Worm (Caenorhabditis elegans) whole organism, late embryonic: Measurements from ENCODE around the gene F11F1.1.
"Not testable (repeated sequence)": the region's sequence is repeated elsewhere in the genome, so short reads cannot be mapped to it uniquely, and the experiment has no call there.

ENCODE experiments used
- C08G9.2 ChIP-seq: sonication (generic microtip); optimal IDR thresholded peaks from 2 replicates; lab custom pipeline; 2016; ENCODE audit warnings: mild to moderate bottlenecking, missing genetic modification characterization, moderate library complexity, missing compliant biosample characterization
- C38D4.7 ChIP-seq: fragments of 200-800 bp; sonication (Bioruptor generic); optimal IDR thresholded peaks from 2 replicates; lab custom pipeline; 2018; ENCODE audit warnings: mild to moderate bottlenecking, missing genetic modification characterization, moderate library complexity, missing compliant biosample characterization
- F13H6.1 ChIP-seq: sonication (generic microtip); optimal IDR thresholded peaks from 2 replicates; lab custom pipeline; 2016; ENCODE audit warnings: missing genetic modification characterization, missing compliant biosample characterization
- K09A11.1 ChIP-seq: sonication (generic microtip); optimal IDR thresholded peaks from 2 replicates; lab custom pipeline; 2017; ENCODE audit warnings: antibody characterized with exemption, mild to moderate bottlenecking, missing genetic modification characterization, missing compliant biosample characterization; ENCODE audit not compliant: insufficient read depth
- ahr-1 ChIP-seq: sonication (generic microtip); optimal IDR thresholded peaks from 2 replicates; lab custom pipeline; 2016; ENCODE audit warnings: missing genetic modification characterization, missing compliant biosample characterization
- ceh-14 ChIP-seq: sonication (generic microtip); optimal IDR thresholded peaks from 2 replicates; lab custom pipeline; 2016; ENCODE audit warnings: missing genotype, missing genetic modification characterization, missing compliant biosample characterization
- ceh-19 ChIP-seq: fragments of 200-800 bp; sonication (Bioruptor generic); optimal IDR thresholded peaks from 2 replicates; lab custom pipeline; 2018; ENCODE audit warnings: mild to moderate bottlenecking, missing genetic modification characterization, missing compliant biosample characterization
- ceh-22 ChIP-seq: sonication (generic microtip); optimal IDR thresholded peaks from 2 replicates; lab custom pipeline; 2017; ENCODE audit warnings: missing biosample characterization, missing genetic modification characterization
- ceh-24 ChIP-seq: sonication (generic microtip); optimal IDR thresholded peaks from 2 replicates; lab custom pipeline; 2016; ENCODE audit warnings: mild to moderate bottlenecking, missing genetic modification characterization, missing compliant biosample characterization
- ceh-31 ChIP-seq: sonication (generic microtip); optimal IDR thresholded peaks from 2 replicates; lab custom pipeline; 2016; ENCODE audit warnings: missing genetic modification characterization, missing compliant biosample characterization
- ceh-48 ChIP-seq: sonication (generic microtip); optimal IDR thresholded peaks from 2 replicates; lab custom pipeline; 2016; ENCODE audit warnings: missing genetic modification characterization, inconsistent platforms, missing compliant biosample characterization
- ceh-6 ChIP-seq: fragments of 200-800 bp; sonication (Bioruptor generic); optimal IDR thresholded peaks from 2 replicates; lab custom pipeline; 2018; ENCODE audit warnings: mild to moderate bottlenecking, missing genetic modification characterization, missing compliant biosample characterization
- ceh-9 ChIP-seq: sonication (generic microtip); optimal IDR thresholded peaks from 2 replicates; lab custom pipeline; 2016; ENCODE audit warnings: mild to moderate bottlenecking, missing genetic modification characterization, inconsistent platforms, missing compliant biosample characterization
- che-1 ChIP-seq: sonication (generic microtip); optimal IDR thresholded peaks from 2 replicates; lab custom pipeline; 2016; ENCODE audit warnings: mild to moderate bottlenecking, missing genetic modification characterization, missing compliant biosample characterization
- elt-4 ChIP-seq: sonication (generic microtip); optimal IDR thresholded peaks from 2 replicates; lab custom pipeline; 2016; ENCODE audit warnings: missing genetic modification characterization, missing compliant biosample characterization
- ets-4 ChIP-seq: sonication (generic microtip); optimal IDR thresholded peaks from 2 replicates; lab custom pipeline; 2016; ENCODE audit warnings: missing genetic modification characterization, missing compliant biosample characterization
- eyg-1 ChIP-seq: sonication (generic microtip); optimal IDR thresholded peaks from 2 replicates; lab custom pipeline; 2016; ENCODE audit warnings: missing genotype, missing genetic modification characterization, missing compliant biosample characterization
- gmeb-2 ChIP-seq: sonication (generic microtip); optimal IDR thresholded peaks from 2 replicates; lab custom pipeline; 2016; ENCODE audit warnings: missing genetic modification characterization, inconsistent platforms, missing compliant biosample characterization
- hlh-6 ChIP-seq: sonication (generic microtip); optimal IDR thresholded peaks from 2 replicates; lab custom pipeline; 2016; ENCODE audit warnings: missing genotype, missing genetic modification characterization, missing compliant biosample characterization
- lim-6 ChIP-seq: sonication (generic microtip); optimal IDR thresholded peaks from 2 replicates; lab custom pipeline; 2016; ENCODE audit warnings: missing genetic modification characterization, missing compliant biosample characterization
- lin-11 ChIP-seq: fragments of 200-800 bp; sonication (Bioruptor generic); optimal IDR thresholded peaks from 2 replicates; lab custom pipeline; 2018; ENCODE audit warnings: mild to moderate bottlenecking, missing genetic modification characterization, missing compliant biosample characterization
- madf-2 ChIP-seq: sonication (generic microtip); optimal IDR thresholded peaks from 2 replicates; lab custom pipeline; 2017; ENCODE audit warnings: missing genetic modification characterization, missing compliant biosample characterization
- mec-3 ChIP-seq: sonication (generic microtip); optimal IDR thresholded peaks from 2 replicates; lab custom pipeline; 2016; ENCODE audit warnings: borderline replicate concordance, missing genetic modification characterization, missing compliant biosample characterization
- nhr-11 ChIP-seq: fragments of 150-350 bp; optimal IDR thresholded peaks from 2 replicates; lab custom pipeline; 2014; ENCODE audit warnings: missing biosample characterization, missing genetic modification characterization
- npax-4 ChIP-seq: sonication (generic microtip); optimal IDR thresholded peaks from 2 replicates; lab custom pipeline; 2016; ENCODE audit warnings: missing genetic modification characterization, missing compliant biosample characterization
- pag-3 ChIP-seq: sonication (generic microtip); optimal IDR thresholded peaks from 2 replicates; lab custom pipeline; 2016; ENCODE audit warnings: missing compliant biosample characterization, missing genetic modification characterization, borderline replicate concordance
- pat-9 ChIP-seq: fragments of 200-800 bp; sonication (Bioruptor generic); optimal IDR thresholded peaks from 2 replicates; lab custom pipeline; 2018; ENCODE audit warnings: mild to moderate bottlenecking, missing genetic modification characterization, moderate library complexity, missing compliant biosample characterization
- pax-1 ChIP-seq: fragments of 150-350 bp; optimal IDR thresholded peaks from 2 replicates; lab custom pipeline; 2014; ENCODE audit warnings: missing biosample characterization, missing genetic modification characterization
- pha-2 ChIP-seq: sonication (generic microtip); optimal IDR thresholded peaks from 2 replicates; lab custom pipeline; 2017; ENCODE audit warnings: mild to moderate bottlenecking, missing genetic modification characterization, missing compliant biosample characterization
- pha-4 ChIP-seq: fragments of 150-350 bp; optimal IDR thresholded peaks from 2 replicates; lab custom pipeline; 2018; ENCODE audit warnings: missing biosample characterization, missing genetic modification reagents, missing genetic modification characterization
- pqm-1 ChIP-seq: sonication (generic microtip); optimal IDR thresholded peaks from 2 replicates; lab custom pipeline; 2016; ENCODE audit warnings: missing genetic modification characterization, missing compliant biosample characterization
- pros-1 ChIP-seq: fragments of 150-350 bp; optimal IDR thresholded peaks from 2 replicates; lab custom pipeline; 2014; ENCODE audit warnings: missing biosample characterization, missing genetic modification reagents, missing genetic modification characterization
- ref-2 ChIP-seq: sonication (generic microtip); optimal IDR thresholded peaks from 2 replicates; lab custom pipeline; 2016; ENCODE audit warnings: missing genetic modification characterization, missing compliant biosample characterization
- rnt-1 ChIP-seq: sonication (generic microtip); optimal IDR thresholded peaks from 2 replicates; lab custom pipeline; 2016; ENCODE audit warnings: missing genetic modification characterization, missing compliant biosample characterization
- sdc-2 ChIP-seq: sonication (generic microtip); optimal IDR thresholded peaks from 2 replicates; lab custom pipeline; 2016; ENCODE audit warnings: missing genotype, missing genetic modification characterization, missing compliant biosample characterization
- sox-4 ChIP-seq: sonication (generic microtip); optimal IDR thresholded peaks from 2 replicates; lab custom pipeline; 2017; ENCODE audit warnings: mild to moderate bottlenecking, missing genetic modification characterization, inconsistent platforms, missing compliant biosample characterization
- tbx-2 ChIP-seq: sonication (generic microtip); optimal IDR thresholded peaks from 2 replicates; lab custom pipeline; 2016; ENCODE audit warnings: missing genetic modification characterization, missing compliant biosample characterization
- tbx-7 ChIP-seq: sonication (generic microtip); optimal IDR thresholded peaks from 2 replicates; lab custom pipeline; 2016; ENCODE audit warnings: missing genotype, missing genetic modification characterization, missing compliant biosample characterization
- ttx-3 ChIP-seq: sonication (generic microtip); optimal IDR thresholded peaks from 2 replicates; lab custom pipeline; 2016; ENCODE audit warnings: missing genetic modification reagents, missing genetic modification characterization, missing compliant biosample characterization
- unc-42 ChIP-seq: sonication (generic microtip); optimal IDR thresholded peaks from 2 replicates; lab custom pipeline; 2016; ENCODE audit warnings: missing genotype, missing genetic modification characterization, missing compliant biosample characterization
- ztf-16 ChIP-seq: sonication (generic microtip); optimal IDR thresholded peaks from 2 replicates; lab custom pipeline; 2017; ENCODE audit warnings: missing genetic modification characterization, missing compliant biosample characterization

F11F1.1 gene

ce11 chrIII:13401673-13402258, 6.4 kb downstream of the F11F1.1 start, which contains the start of the genes srlf-9 and srlf-10:
srlf-9 (minus strand) TSS chrIII:13401773.
srlf-10 (plus strand) TSS chrIII:13402208.
- TF ChIP-seq ceh-19 (GFP tag; lab: Kevin White, UChicago); sdc-2; pax-1 (tag; lab: Kevin White, UChicago): not testable (repeated sequence)
- TF ChIP-seq, all 69 proteins: peak for 0; not testable (repeated sequence) for 69

DNA sequence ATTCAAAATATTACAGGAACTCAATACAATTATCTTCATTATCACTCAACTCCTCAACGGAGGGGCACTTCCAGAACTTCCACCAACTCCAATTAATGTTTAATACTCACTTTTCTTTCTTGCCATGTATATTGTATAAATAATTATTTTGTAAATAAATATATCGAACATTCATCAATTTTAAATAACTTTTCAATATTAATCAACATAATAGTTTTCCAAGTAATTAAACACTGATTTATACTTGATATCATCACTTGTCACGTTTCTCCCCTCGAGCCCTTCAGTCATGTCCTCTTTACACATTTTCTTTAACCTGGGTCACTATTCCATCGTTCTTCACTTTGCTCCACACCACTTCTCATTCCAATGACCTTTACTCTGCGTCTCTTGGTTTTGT, 7.6 kb downstream of the F11F1.1 start, which contains the start of gene mig-18:
Gene mig-18 (plus strand): TSS at position 301 of the 400 bp plus-strand sequence.
- TF ChIP-seq che-1 (tag; lab: Kevin White, UChicago) (no peak), ahr-1 (tag; lab: Kevin White, UChicago) (no peak), tbx-2 (tag; lab: Kevin White, UChicago) (no peak), ceh-19 (GFP tag; lab: Kevin White, UChicago) (no peak), pax-1 (tag; lab: Kevin White, UChicago) (no peak), madf-2 (no peak), mec-3 (no peak), K09A11.1 (no peak), hlh-6 (tag; lab: Kevin White, UChicago) (no peak), tbx-7 (tag; lab: Kevin White, UChicago) (no peak)

ce11 chrIII:13404418-13404817, 9.1 kb downstream of the F11F1.1 start, which contains the start of gene ttr-52:
ttr-52 (plus strand) TSS chrIII:13404718.
- TF ChIP-seq ref-2 (no peak), pha-2 (tag; lab: Kevin White, UChicago) (no peak), ceh-22 (tag; lab: Kevin White, UChicago) (no peak), C38D4.7 (no peak), hlh-6 (tag; lab: Kevin White, UChicago) (no peak), ceh-48 (tag; lab: Kevin White, UChicago) (no peak), ceh-9 (tag; lab: Kevin White, UChicago) (no peak), ttx-3 (tag; lab: Kevin White, UChicago) (no peak), ceh-24 (tag; lab: Kevin White, UChicago) (no peak)

ce11 chrIII:13405504-13405903, 10.1 kb downstream of the F11F1.1 start, which contains the start of gene nas-1:
nas-1 (plus strand) TSS chrIII:13405804.
- TF ChIP-seq unc-42 (tag; lab: Kevin White, UChicago) (no peak), nhr-11 (tag; lab: Kevin White, UChicago) (no peak), pros-1 (tag; lab: Kevin White, UChicago) (no peak), pag-3 (tag; lab: Kevin White, UChicago) (no peak), ceh-14 (tag; lab: Kevin White, UChicago) (no peak), lim-6 (tag; lab: Kevin White, UChicago) (no peak), F13H6.1 (no peak), pqm-1 (no peak), rnt-1 (tag; lab: Kevin White, UChicago) (no peak), ceh-22 (tag; lab: Kevin White, UChicago) (no peak), C08G9.2 (no peak), lin-11 (tag; lab: Kevin White, UChicago) (no peak), ttx-3 (tag; lab: Kevin White, UChicago) (no peak), pha-2 (tag; lab: Kevin White, UChicago) (no peak), ceh-48 (tag; lab: Kevin White, UChicago) (no peak), ceh-9 (tag; lab: Kevin White, UChicago) (no peak), ceh-6 (GFP tag; lab: Kevin White, UChicago) (no peak)

- TF ChIP-seq gmeb-2 (tag; lab: Kevin White, UChicago) (no peak), ets-4 (tag; lab: Kevin White, UChicago) (no peak), lin-11 (tag; lab: Kevin White, UChicago) (no peak), rnt-1 (tag; lab: Kevin White, UChicago) (no peak), ceh-24 (tag; lab: Kevin White, UChicago) (no peak), pha-4 (no peak), ceh-31 (tag; lab: Kevin White, UChicago) (no peak), sdc-2 (no peak), npax-4 (tag; lab: Kevin White, UChicago) (no peak), elt-4 (tag; lab: Kevin White, UChicago) (no peak), sox-4 (tag; lab: Kevin White, UChicago) (no peak), ref-2 (no peak), ceh-19 (GFP tag; lab: Kevin White, UChicago) (no peak), ceh-14 (tag; lab: Kevin White, UChicago) (no peak), eyg-1 (tag; lab: Kevin White, UChicago) (no peak), pag-3 (tag; lab: Kevin White, UChicago) (no peak), ztf-16 (tag; lab: Kevin White, UChicago) (no peak), pat-9 (tag; lab: Kevin White, UChicago) (no peak)
These were observed 14.1 kb downstream of the F11F1.1 start, which contains the start of gene myo-6 for ce11 chrIII:13409498-13409897. myo-6 (plus strand) TSS chrIII:13409798.
